Fruit fly (Drosophila melanogaster) whole organism, embryonic: ENCODE data around the gene CG15395.

Experiments
- Adf1 ChIP-seq: fragments of 200-800 bp; sonication (Bioruptor generic); IDR thresholded peaks from 2 replicates; pipeline ENCODE4 v1.3.6; 2022; ENCODE audit warnings: missing biosample characterization, missing genetic modification characterization
- Atf3 ChIP-seq: fragments of 200-800 bp; sonication (Bioruptor generic); optimal IDR thresholded peaks from 3 replicates; lab custom pipeline; 2016; ENCODE audit warnings: missing biosample characterization, missing genetic modification characterization
- Atf6 ChIP-seq: fragments of 200-800 bp; sonication (Bioruptor generic); IDR thresholded peaks from 2 replicates; pipeline ENCODE4 v1.3.6; 2022; ENCODE audit warnings: missing biosample characterization, missing genetic modification characterization
- Awh ChIP-seq: fragments of 200-800 bp; sonication (Bioruptor generic); IDR thresholded peaks from 2 replicates; pipeline ENCODE4, ENCODE4 v1.3.6; 2022; ENCODE audit warnings: missing biosample characterization, missing genetic modification characterization
- CG10366 ChIP-seq: fragments of 200-800 bp; sonication (Bioruptor generic); IDR thresholded peaks from 2 replicates; pipeline ENCODE4 v1.3.6; 2022; ENCODE audit warnings: missing biosample characterization, missing genetic modification characterization
- CG10565 ChIP-seq: fragments of 200-800 bp; sonication (Bioruptor generic); optimal IDR thresholded peaks from 3 replicates; lab custom pipeline; 2016; ENCODE audit warnings: missing biosample characterization, mild to moderate bottlenecking, missing genetic modification characterization
- CG11560 ChIP-seq: fragments of 200-800 bp; sonication (Bioruptor generic); IDR thresholded peaks from 3 replicates; pipeline ENCODE4 v1.3.6; 2022; ENCODE audit warnings: missing biosample characterization, missing genetic modification characterization
- CG12942 ChIP-seq: fragments of 200-800 bp; sonication (Bioruptor generic); optimal IDR thresholded peaks from 3 replicates; lab custom pipeline; 2016; ENCODE audit warnings: missing biosample characterization, missing genetic modification characterization
- CG13123 ChIP-seq: fragments of 200-800 bp; sonication (Bioruptor generic); optimal IDR thresholded peaks from 2 replicates; lab custom pipeline; 2016; ENCODE audit warnings: missing biosample characterization, missing genetic modification characterization
- CG13775 ChIP-seq: fragments of 200-800 bp; sonication (Bioruptor generic); optimal IDR thresholded peaks from 3 replicates; lab custom pipeline; 2017; ENCODE audit warnings: missing biosample characterization, mild to moderate bottlenecking, missing genetic modification characterization
- CG14710 ChIP-seq: fragments of 200-800 bp; sonication (Bioruptor generic); optimal IDR thresholded peaks from 3 replicates; lab custom pipeline; 2019; ENCODE audit warnings: missing biosample characterization, mild to moderate bottlenecking, missing genetic modification characterization, moderate library complexity
- CG14860 ChIP-seq: fragments of 200-800 bp; sonication (Bioruptor generic); IDR thresholded peaks from 3 replicates; pipeline ENCODE4 v1.3.6; 2022; ENCODE audit warnings: missing biosample characterization, missing genetic modification characterization; ENCODE audit not compliant: partially characterized antibody
- CG15696 ChIP-seq: fragments of 200-800 bp; sonication (Bioruptor generic); optimal IDR thresholded peaks from 2 replicates; lab custom pipeline; 2019; ENCODE audit warnings: missing biosample characterization, mild to moderate bottlenecking, missing genetic modification characterization, moderate library complexity
- CG16863 ChIP-seq: fragments of 200-800 bp; sonication (Bioruptor generic); optimal IDR thresholded peaks from 3 replicates; lab custom pipeline; 2016; ENCODE audit warnings: missing biosample characterization, missing genetic modification characterization
- CG17186 ChIP-seq: fragments of 200-800 bp; sonication (Bioruptor generic); optimal IDR thresholded peaks from 3 replicates; lab custom pipeline; 2017; ENCODE audit warnings: missing biosample characterization, missing genetic modification reagents, missing genetic modification characterization
- CG17361 ChIP-seq: fragments of 200-800 bp; sonication (Bioruptor generic); IDR thresholded peaks from 3 replicates; pipeline ENCODE4 v1.3.6; 2022; ENCODE audit warnings: missing biosample characterization, missing genetic modification characterization
- CG1792 ChIP-seq: fragments of 200-800 bp; sonication (Bioruptor generic); optimal IDR thresholded peaks from 2 replicates; lab custom pipeline; 2016; ENCODE audit warnings: missing biosample characterization, missing genetic modification characterization
- CG18262 ChIP-seq: fragments of 200-800 bp; optimal IDR thresholded peaks from 3 replicates; lab custom pipeline; 2019; ENCODE audit warnings: missing biosample characterization, mild to moderate bottlenecking, missing genetic modification characterization, moderate library complexity
- CG3407 ChIP-seq: fragments of 200-800 bp; sonication (Bioruptor generic); optimal IDR thresholded peaks from 2 replicates; lab custom pipeline; 2018; ENCODE audit warnings: missing biosample characterization, mild to moderate bottlenecking, missing genetic modification characterization
- CG42726 ChIP-seq: fragments of 200-800 bp; sonication (Bioruptor generic); IDR thresholded peaks from 2 replicates; pipeline ENCODE4 v1.3.6; 2022; ENCODE audit warnings: missing biosample characterization, missing genetic modification characterization; ENCODE audit not compliant: partially characterized antibody
- CG6689 ChIP-seq: fragments of 200-800 bp; sonication (Bioruptor generic); IDR thresholded peaks from 2 replicates; pipeline ENCODE4 v1.3.6; 2022; ENCODE audit warnings: missing biosample characterization, missing genetic modification characterization
- CG7839 ChIP-seq: fragments of 200-800 bp; sonication (Bioruptor generic); optimal IDR thresholded peaks from 3 replicates; lab custom pipeline; 2018; ENCODE audit warnings: missing biosample characterization, mild to moderate bottlenecking, missing genetic modification characterization, moderate library complexity
- CG8281 ChIP-seq: fragments of 200-800 bp; sonication (Bioruptor generic); optimal IDR thresholded peaks from 2 replicates; lab custom pipeline; 2018; ENCODE audit warnings: missing biosample characterization, mild to moderate bottlenecking, missing genetic modification characterization, moderate library complexity
- CG8388 ChIP-seq: fragments of 200-800 bp; sonication (Bioruptor generic); optimal IDR thresholded peaks from 2 replicates; lab custom pipeline; 2019; ENCODE audit warnings: missing biosample characterization, mild to moderate bottlenecking, missing genetic modification characterization, moderate library complexity
- CG8944 ChIP-seq: fragments of 200-800 bp; sonication (Bioruptor generic); optimal IDR thresholded peaks from 3 replicates; lab custom pipeline; 2016; ENCODE audit warnings: missing biosample characterization, missing genetic modification characterization
- CG9609 ChIP-seq: fragments of 200-800 bp; sonication (Bioruptor generic); optimal IDR thresholded peaks from 3 replicates; lab custom pipeline; 2016; ENCODE audit warnings: missing biosample characterization, missing genetic modification characterization
- Drgx ChIP-seq: fragments of 200-800 bp; sonication (Bioruptor generic); IDR thresholded peaks from 2 replicates; pipeline ENCODE4 v1.3.6; 2022; ENCODE audit warnings: missing biosample characterization, missing genetic modification characterization
- HLHmδ ChIP-seq: fragments of 200-800 bp; sonication (Bioruptor generic); optimal IDR thresholded peaks from 2 replicates; lab custom pipeline; 2018; ENCODE audit warnings: missing biosample characterization, mild to moderate bottlenecking, missing genetic modification characterization, moderate library complexity
- Hr51 ChIP-seq, 2 experiments: fragments of 200-800 bp; sonication (Bioruptor generic); optimal IDR thresholded peaks; 2 replicates in 1 of 2; 3 replicates in 1 of 2; lab custom pipeline; 2016 to 2018; ENCODE audit warnings: missing biosample characterization in 2 of 2, missing genetic modification characterization in 2 of 2, mild to moderate bottlenecking in 1 of 2, moderate library complexity in 1 of 2
- Sox100B ChIP-seq: fragments of 200-800 bp; sonication (Bioruptor generic); optimal IDR thresholded peaks from 3 replicates; lab custom pipeline; 2018; ENCODE audit warnings: missing biosample characterization, mild to moderate bottlenecking, missing genetic modification characterization
- aop ChIP-seq: fragments of 200-800 bp; sonication (Bioruptor generic); IDR thresholded peaks from 2 replicates; pipeline ENCODE4 v1.3.6; 2022; ENCODE audit warnings: missing biosample characterization, missing genetic modification characterization
- ap ChIP-seq: fragments of 200-800 bp; sonication (Bioruptor generic); IDR thresholded peaks from 2 replicates; pipeline ENCODE4 v1.3.6; 2022; ENCODE audit warnings: missing biosample characterization, missing genetic modification characterization
- bab2 ChIP-seq: fragments of 200-800 bp; sonication (Bioruptor generic); optimal IDR thresholded peaks from 2 replicates; lab custom pipeline; 2016; ENCODE audit warnings: missing biosample characterization, missing genetic modification characterization
- bbx ChIP-seq: fragments of 200-800 bp; sonication (Bioruptor generic); IDR thresholded peaks from 2 replicates; pipeline ENCODE4 v1.3.6; 2022; ENCODE audit warnings: missing biosample characterization, missing genetic modification characterization; ENCODE audit not compliant: partially characterized antibody
- btn ChIP-seq: fragments of 200-800 bp; sonication (Bioruptor generic); optimal IDR thresholded peaks from 2 replicates; lab custom pipeline; 2016; ENCODE audit warnings: missing biosample characterization, missing genetic modification characterization
- cwo ChIP-seq: fragments of 200-800 bp; sonication (Bioruptor generic); optimal IDR thresholded peaks from 3 replicates; lab custom pipeline; 2017; ENCODE audit warnings: missing biosample characterization, missing genetic modification characterization, mild to moderate bottlenecking, moderate library complexity, missing genetic modification reagents
- dan ChIP-seq: fragments of 200-800 bp; sonication (Bioruptor generic); IDR thresholded peaks from 2 replicates; pipeline ENCODE4 v1.3.6; 2022; ENCODE audit warnings: missing biosample characterization, missing genetic modification characterization
- dmrt11E ChIP-seq: fragments of 200-800 bp; sonication (Bioruptor generic); optimal IDR thresholded peaks from 3 replicates; lab custom pipeline; 2018; ENCODE audit warnings: missing biosample characterization, mild to moderate bottlenecking, missing genetic modification characterization, moderate library complexity
- hkb ChIP-seq, 2 experiments: fragments of 200-800 bp in 1 of 2; fragments of >200 bp in 1 of 2; sonication (Bioruptor generic) in 1 of 2; IDR thresholded peaks in 1 of 2; optimal IDR thresholded peaks in 1 of 2; 2 replicates each; pipeline versions ENCODE4 v1.3.6 to Lab custom; 2017 to 2022; ENCODE audit warnings: missing biosample characterization in 1 of 2, missing genetic modification characterization in 1 of 2
- klu ChIP-seq: fragments of 200-800 bp; sonication (Bioruptor generic); IDR thresholded peaks from 2 replicates; pipeline ENCODE4 v1.3.6; 2022; ENCODE audit warnings: missing biosample characterization, missing genetic modification characterization
- lab ChIP-seq: fragments of 200-800 bp; sonication (Bioruptor generic); optimal IDR thresholded peaks from 3 replicates; lab custom pipeline; 2017; ENCODE audit warnings: missing biosample characterization, missing genetic modification characterization, mild to moderate bottlenecking, moderate library complexity, missing genetic modification reagents
- luna ChIP-seq: fragments of 200-800 bp; sonication (Bioruptor generic); optimal IDR thresholded peaks from 2 replicates; lab custom pipeline; 2016; ENCODE audit warnings: missing biosample characterization, missing genetic modification characterization
- mirr ChIP-seq: fragments of 200-800 bp; sonication (Bioruptor generic); optimal IDR thresholded peaks from 3 replicates; lab custom pipeline; 2018; ENCODE audit warnings: missing biosample characterization, mild to moderate bottlenecking, missing genetic modification characterization
- nom ChIP-seq: fragments of 200-800 bp; sonication (Bioruptor generic); optimal IDR thresholded peaks from 2 replicates; lab custom pipeline; 2017; ENCODE audit warnings: missing biosample characterization, missing genetic modification characterization, mild to moderate bottlenecking, moderate library complexity, missing genetic modification reagents
- pho ChIP-seq: fragments of 200-800 bp; sonication (Bioruptor generic); optimal IDR thresholded peaks from 2 replicates; lab custom pipeline; 2016; ENCODE audit warnings: missing biosample characterization, missing genetic modification characterization
- sens ChIP-seq: fragments of 200-800 bp; sonication (Bioruptor generic); peaks from one replicate; lab custom pipeline; 2016; ENCODE audit warnings: missing biosample characterization, missing genetic modification characterization
- sisA ChIP-seq: fragments of 200-800 bp; sonication (Bioruptor generic); IDR thresholded peaks from 2 replicates; pipeline ENCODE4 v1.3.6; 2022; ENCODE audit warnings: missing biosample characterization, missing genetic modification characterization
- slou ChIP-seq: fragments of 200-800 bp; sonication (Bioruptor generic); optimal IDR thresholded peaks from 3 replicates; lab custom pipeline; 2016; ENCODE audit warnings: missing biosample characterization, missing genetic modification characterization
- trem ChIP-seq: fragments of 200-800 bp; optimal IDR thresholded peaks from 3 replicates; lab custom pipeline; 2019; ENCODE audit warnings: missing biosample characterization, mild to moderate bottlenecking, missing genetic modification characterization, moderate library complexity
- tx ChIP-seq: fragments of 200-800 bp; sonication (Bioruptor generic); optimal IDR thresholded peaks from 2 replicates; lab custom pipeline; 2016; ENCODE audit warnings: missing biosample characterization, missing genetic modification characterization

CG15395 gene

dm6 chr2L:2585285-2585684, 24.5 kb upstream of the CG15395 start, which contains the start of gene Drp1 (continued):
- peak; percentile 80 for TF ChIP-seq hkb (optimal IDR thresholded peaks at IDR 0.05; lab: Kevin White, UChicago)
- peak; percentile 31; the same call in 1 of the 2 replicates for TF ChIP-seq hkb (GFP tag; IDR thresholded peaks at IDR 0.05; lab: Robert Waterston, UW)
- peak; percentile 25; the same call in 1 of the 2 replicates for TF ChIP-seq Atf6 (GFP tag; lab: Robert Waterston, UW)
- 0 out of 2 replicates have a peak, but pooled peaks have one; percentile 14 for TF ChIP-seq aop
- TF ChIP-seq CG13123 (GFP tag; lab: Kevin White, UChicago) = no peak
- TF ChIP-seq Atf3 = peak; percentile 12
- TF ChIP-seq CG14710 (tag; lab: Kevin White, UChicago) = peak; percentile 82
- TF ChIP-seq luna (GFP tag; lab: Kevin White, UChicago) = no peak
- TF ChIP-seq CG8388 (GFP tag; lab: Kevin White, UChicago) = no peak
- no peak for TF ChIP-seq CG16863 (GFP tag; lab: Kevin White, UChicago)
- TF ChIP-seq CG8281 (tag; lab: Kevin White, UChicago) = no peak
- peak; percentile 65 for TF ChIP-seq CG12942 (GFP tag; lab: Kevin White, UChicago)
- no peak for TF ChIP-seq CG3407
- no peak for TF ChIP-seq HLHmδ (GFP tag; lab: Kevin White, UChicago)
- no peak for TF ChIP-seq CG7839 (tag; lab: Kevin White, UChicago)
- TF ChIP-seq CG1792 (GFP tag; lab: Kevin White, UChicago) = peak; percentile 30
- TF ChIP-seq lab (GFP tag; lab: Kevin White, UChicago) = no peak
- TF ChIP-seq Awh (GFP tag; lab: Robert Waterston, UW) = no peak
- TF ChIP-seq trem (tag; lab: Kevin White, UChicago) = peak; percentile 99
- TF ChIP-seq slou = peak; percentile 25
- TF ChIP-seq bab2 (GFP tag; lab: Kevin White, UChicago) = peak; percentile 63
- peak; percentile 22 for TF ChIP-seq mirr
- peak in 1 of 2 experiments; percentile 44 for TF ChIP-seq Hr51 (GFP tag; optimal IDR thresholded peaks at IDR 0.05; lab: Kevin White, UChicago)
- TF ChIP-seq CG17361 = 0 out of 3 replicates have a peak, but pooled peaks have one; percentile 30
- TF ChIP-seq CG6689 (GFP tag; lab: Robert Waterston, UW) = no peak
- TF ChIP-seq CG9609 = peak; percentile 63
- TF ChIP-seq CG42726 = peak; percentile 92
- TF ChIP-seq btn (GFP tag; lab: Kevin White, UChicago) = no peak
- peak; percentile 76 for TF ChIP-seq CG17186 (GFP tag; lab: Kevin White, UChicago)
- TF ChIP-seq pho (GFP tag; lab: Kevin White, UChicago) = peak; percentile 69
- no peak for TF ChIP-seq nom (GFP tag; lab: Kevin White, UChicago)
- peak; percentile 78 for TF ChIP-seq bbx (GFP tag; lab: Robert Waterston, UW)
- peak; percentile 14 for TF ChIP-seq tx
- TF ChIP-seq CG13775 (GFP tag; lab: Kevin White, UChicago) = peak; percentile 15
- TF ChIP-seq CG10366 (GFP tag; lab: Robert Waterston, UW) = no peak
- no peak for TF ChIP-seq CG10565 (GFP tag; lab: Kevin White, UChicago)
- 0 out of 3 replicates have a peak, but pooled peaks have one; percentile 29 for TF ChIP-seq CG11560 (tag; lab: Robert Waterston, UW)
- peak; percentile 63 for TF ChIP-seq sisA (GFP tag; lab: Robert Waterston, UW)
- TF ChIP-seq sens (GFP tag; lab: Kevin White, UChicago) = peak; percentile 82
- peak; percentile 35; the same call in 1 of the 3 replicates for TF ChIP-seq CG14860 (GFP tag; lab: Robert Waterston, UW)
- TF ChIP-seq Adf1 = no peak
- no peak for TF ChIP-seq klu (GFP tag; lab: Robert Waterston, UW)
- no peak for TF ChIP-seq CG18262 (tag; lab: Kevin White, UChicago)
- peak; percentile 23 for TF ChIP-seq dmrt11E (tag; lab: Kevin White, UChicago)
- peak; percentile 62 for TF ChIP-seq CG8944 (GFP tag; lab: Kevin White, UChicago)
- TF ChIP-seq CG15696 = peak; percentile 27
- no peak for TF ChIP-seq ap (GFP tag; lab: Robert Waterston, UW)
- no peak for TF ChIP-seq Drgx (GFP tag; lab: Robert Waterston, UW)
- TF ChIP-seq Sox100B (GFP tag; lab: Kevin White, UChicago) = no peak
- TF ChIP-seq dan (GFP tag; lab: Robert Waterston, UW) = no peak
- no peak for TF ChIP-seq cwo
